Fruit fly (Drosophila melanogaster) whole organism, prepupa: Measurements from ENCODE around the gene CG9386.

Experiments used
- CG34406 ChIP-seq: fragments of 200-800 bp; sonication (Bioruptor generic); optimal IDR thresholded peaks from 3 replicates; lab custom pipeline; 2016; ENCODE audit warnings: missing biosample characterization, missing genetic modification characterization
- CG6792 ChIP-seq: fragments of 200-800 bp; sonication (Bioruptor generic); optimal IDR thresholded peaks from 3 replicates; lab custom pipeline; 2016; ENCODE audit warnings: missing biosample characterization, missing genetic modification characterization
- Ets96B ChIP-seq: fragments of 200-800 bp; optimal IDR thresholded peaks from 2 replicates; lab custom pipeline; 2019; ENCODE audit warnings: missing biosample characterization, mild to moderate bottlenecking, missing genetic modification characterization, moderate library complexity
- Hr4 ChIP-seq: fragments of 200-800 bp; sonication (Bioruptor generic); optimal IDR thresholded peaks from 3 replicates; lab custom pipeline; 2016; ENCODE audit warnings: missing biosample characterization, missing genetic modification characterization
- Lpt ChIP-seq: fragments of 200-800 bp; sonication (Bioruptor generic); optimal IDR thresholded peaks from 3 replicates; lab custom pipeline; 2016; ENCODE audit warnings: missing biosample characterization, missing genetic modification characterization
- OdsH ChIP-seq: fragments of 200-800 bp; sonication (Bioruptor generic); optimal IDR thresholded peaks from 3 replicates; lab custom pipeline; 2016; ENCODE audit warnings: missing biosample characterization, missing genetic modification characterization
- dsx ChIP-seq: fragments of 200-800 bp; optimal IDR thresholded peaks from 3 replicates; lab custom pipeline; 2019; ENCODE audit warnings: missing biosample characterization, mild to moderate bottlenecking, missing genetic modification characterization, moderate library complexity; ENCODE audit not compliant: poor library complexity, severe bottlenecking
- fkh ChIP-seq: fragments of 200-800 bp; sonication (Bioruptor generic); optimal IDR thresholded peaks from 3 replicates; lab custom pipeline; 2017; ENCODE audit warnings: missing biosample characterization, mild to moderate bottlenecking, missing genetic modification characterization, moderate library complexity
- pdm3 ChIP-seq: fragments of 200-800 bp; sonication (Bioruptor generic); optimal IDR thresholded peaks from 3 replicates; lab custom pipeline; 2016; ENCODE audit warnings: missing biosample characterization, missing genetic modification characterization
- salr ChIP-seq, 2 experiments: fragments of 200-800 bp; sonication (Bioruptor generic); optimal IDR thresholded peaks; 3 replicates each; lab custom pipeline; 2016 to 2018; ENCODE audit warnings: missing biosample characterization in 2 of 2, missing genetic modification characterization in 2 of 2, mild to moderate bottlenecking in 1 of 2
- svp ChIP-seq: fragments of 200-800 bp; sonication (Bioruptor generic); peaks from one replicate; lab custom pipeline; 2016; ENCODE audit warnings: missing biosample characterization, missing genetic modification characterization

dm6 chr3R:9581973-9582372 lies 26.8 kb upstream of the CG9386 start:
- TF ChIP-seq OdsH (GFP tag; lab: Kevin White, UChicago) (no peak), CG6792 (GFP tag; lab: Kevin White, UChicago) (no peak), fkh (GFP tag; lab: Kevin White, UChicago) (no peak), dsx (no peak), CG34406 (GFP tag; lab: Kevin White, UChicago) (no peak), Hr4 (GFP tag; lab: Kevin White, UChicago) (peak; percentile 74), Lpt (no peak), Ets96B (tag; lab: Kevin White, UChicago) (no peak), svp (GFP tag; lab: Kevin White, UChicago) (no peak), pdm3 (GFP tag; lab: Kevin White, UChicago) (no peak), salr (GFP tag; optimal IDR thresholded peaks at IDR 0.05; lab: Kevin White, UChicago) (no peak)
